Fruit fly (Drosophila melanogaster) whole organism: ENCODE results near the gene CG2656.

Source experiments
- CG8478 ChIP-seq: fragments of >200 bp; optimal IDR thresholded peaks from 2 replicates; lab custom pipeline; 2018; ENCODE audit warnings: inconsistent platforms
- EcR ChIP-seq, 2 experiments: fragments of >200 bp; optimal IDR thresholded peaks; 2 replicates each; lab custom pipeline; 2017; ENCODE audit warnings: missing biosample characterization in 2 of 2, missing genetic modification characterization in 2 of 2, missing genetic modification reagents in 2 of 2

- TF ChIP-seq CG8478 (lab: Kevin White, UChicago) (no peak), EcR (GFP tag; optimal IDR thresholded peaks at IDR 0.05; lab: Kevin White, UChicago) (no peak)
Observed at dm6 chr3R:7130827-7131226, 13.7 kb upstream of the CG2656 start.
